Worm (Caenorhabditis elegans): ENCODE measurements around the gene C50B6.1.

The C50B6.1 gene

ce11 chrV:13313045-13313623 is 4.4 kb downstream of the C50B6.1 start, which contains the start of gene C50B6.3 (continued):
- TF ChIP-seq ceh-79 (tag; optimal IDR thresholded peaks at IDR 0.05) (no peak), atf-7 (tag; optimal IDR thresholded peaks at IDR 0.05) (no peak), zim-3 (tag; optimal IDR thresholded peaks at IDR 0.05) (no peak), pha-4 (tag; optimal IDR thresholded peaks at IDR 0.05) (no peak), Y67H2A.10 (GFP tag; conservative IDR thresholded peaks at IDR 0.05) (no peak), F33H1.4 (GFP tag; IDR thresholded peaks at IDR 0.05) (peak; percentile 64), dpl-1 (GFP tag; optimal IDR thresholded peaks at IDR 0.05) (peak; percentile 40), aptf-2 (GFP tag; conservative IDR thresholded peaks at IDR 0.05) (no peak), dox-1 (GFP tag; IDR thresholded peaks at IDR 0.05) (peak; percentile 60; the same call in 1 of the 2 replicates), attf-3 (GFP tag; conservative IDR thresholded peaks at IDR 0.05) (peak; percentile 99)

ce11 chrV:13317247-13317646 is 8.5 kb downstream of the C50B6.1 start:
- TF ChIP-seq dox-1 (GFP tag; IDR thresholded peaks at IDR 0.05), result 0 out of 2 replicates have a peak, but pooled peaks have one; percentile 38
- 0 out of 2 replicates have a peak, but pooled peaks have one; percentile 38 for TF ChIP-seq ztf-25 (GFP tag; IDR thresholded peaks at IDR 0.05)
- peak; percentile 93 for TF ChIP-seq egrh-3 (GFP tag; IDR thresholded peaks at IDR 0.05)
- TF ChIP-seq F37B4.10 (GFP tag; IDR thresholded peaks at IDR 0.05), result 0 out of 2 replicates have a peak, but pooled peaks have one; percentile 83

ce11 chrV:13317911-13318502 is 9.3 kb downstream of the C50B6.1 start, which contains the start of the genes col-161 and srh-18:
TSS of gene col-161 (minus strand) at chrV:13318011.
TSS of gene srh-18 (plus strand) at chrV:13318452.
- no peak for TF ChIP-seq ceh-58 (GFP tag; IDR thresholded peaks at IDR 0.05)
- no peak for TF ChIP-seq C17E4.6 (GFP tag; IDR thresholded peaks at IDR 0.05)
- no peak for TF ChIP-seq zim-3 (tag; optimal IDR thresholded peaks at IDR 0.05)
- no peak for TF ChIP-seq T26A5.8 (tag; optimal IDR thresholded peaks at IDR 0.05)
- no peak for TF ChIP-seq F33H1.4 (GFP tag; IDR thresholded peaks at IDR 0.05)
- TF ChIP-seq ets-4 (GFP tag; optimal IDR thresholded peaks at IDR 0.05), result no peak
- no peak for TF ChIP-seq dox-1 (GFP tag; IDR thresholded peaks at IDR 0.05)
- no peak for TF ChIP-seq snpc-1.1 (tag; optimal IDR thresholded peaks at IDR 0.05; ENCODE audit: insufficient read depth)
- TF ChIP-seq egl-44 (GFP tag; IDR thresholded peaks at IDR 0.05), result no peak
- no peak for TF ChIP-seq B0261.1 (tag; optimal IDR thresholded peaks at IDR 0.05)
- no peak for TF ChIP-seq lir-1 (GFP tag; conservative IDR thresholded peaks at IDR 0.05)
- no peak for TF ChIP-seq tbp1 (GFP tag; optimal IDR thresholded peaks at IDR 0.05)
- TF ChIP-seq hlh-26 (GFP tag; conservative IDR thresholded peaks at IDR 0.05), result no peak
- no peak for TF ChIP-seq let-526 (GFP tag; IDR thresholded peaks at IDR 0.05)
- TF ChIP-seq F23B12.7 (tag; optimal IDR thresholded peaks at IDR 0.05; ENCODE audit: insufficient read depth), result no peak
- no peak for TF ChIP-seq ztf-6 (GFP tag; IDR thresholded peaks at IDR 0.05)
- TF ChIP-seq rec-8 (tag; optimal IDR thresholded peaks at IDR 0.05), result no peak
- TF ChIP-seq repo-1 (tag; optimal IDR thresholded peaks at IDR 0.05), result no peak
- TF ChIP-seq mcd-1 (GFP tag; IDR thresholded peaks at IDR 0.05), result no peak
- no peak for TF ChIP-seq lsl-1 (GFP tag; optimal IDR thresholded peaks at IDR 0.05)

ce11 chrV:13320676-13321075 is 12.0 kb downstream of the C50B6.1 start, which contains the start of gene srh-15:
TSS of gene srh-15 (plus strand) at chrV:13320976.
- no peak for TF ChIP-seq lsy-27 (tag; optimal IDR thresholded peaks at IDR 0.05; ENCODE audit: borderline replicate concordance, insufficient read depth)
- no peak for TF ChIP-seq snpc-3.4 (tag; optimal IDR thresholded peaks at IDR 0.05)
- no peak for TF ChIP-seq rcor-1 (GFP tag; IDR thresholded peaks at IDR 0.05)
- no peak for TF ChIP-seq nhr-80 (tag; optimal IDR thresholded peaks at IDR 0.05)
- TF ChIP-seq sea-2 (GFP tag; IDR thresholded peaks at IDR 0.05), result no peak
- TF ChIP-seq ama-1 (optimal IDR thresholded peaks at IDR 0.05), result no peak
- no peak for TF ChIP-seq ama-1 (GFP tag; optimal IDR thresholded peaks at IDR 0.05)
- TF ChIP-seq F52B5.7 (tag; optimal IDR thresholded peaks at IDR 0.05), result no peak
- TF ChIP-seq F37B4.10 (GFP tag; IDR thresholded peaks at IDR 0.05), result no peak
- no peak for TF ChIP-seq ceh-100 (GFP tag; IDR thresholded peaks at IDR 0.05)
- TF ChIP-seq aptf-3 (GFP tag; IDR thresholded peaks at IDR 0.05), result no peak
- no peak for TF ChIP-seq dpff-1 (tag; optimal IDR thresholded peaks at IDR 0.05)
- TF ChIP-seq madf-10 (tag; optimal IDR thresholded peaks at IDR 0.05), result no peak
- TF ChIP-seq Y53G8AR.9 (GFP tag; conservative IDR thresholded peaks at IDR 0.05), result no peak
- no peak for TF ChIP-seq nhr-90 (tag; optimal IDR thresholded peaks at IDR 0.05)
- no peak for TF ChIP-seq lir-1 (GFP tag; conservative IDR thresholded peaks at IDR 0.05)

All from whole organism, young adult.